Worm (Caenorhabditis elegans) whole organism, early embryonic: ENCODE measurements around the gene nap-1.

Experiments used
- B0310.2 ChIP-seq: sonication (generic microtip); optimal IDR thresholded peaks from 2 replicates; lab custom pipeline; 2016; ENCODE audit warnings: mild to moderate bottlenecking, missing genetic modification characterization, missing compliant biosample characterization
- ceh-13 ChIP-seq: fragments of 200-800 bp; sonication (Bioruptor generic); optimal IDR thresholded peaks from 2 replicates; lab custom pipeline; 2018; ENCODE audit warnings: mild to moderate bottlenecking, missing genetic modification characterization, missing compliant biosample characterization
- flt-1 ChIP-seq: fragments of 200-800 bp; sonication (Bioruptor generic); IDR thresholded peaks from 2 replicates; pipeline ENCODE4 v1.3.6; 2022; ENCODE audit warnings: missing genetic modification characterization, missing compliant biosample characterization
- hmg-4 ChIP-seq: fragments of 200-800 bp; sonication (Bioruptor generic); optimal IDR thresholded peaks from 2 replicates; lab custom pipeline; 2018; ENCODE audit warnings: mild to moderate bottlenecking, missing genetic modification characterization, missing compliant biosample characterization
- scrt-1 ChIP-seq: fragments of 200-800 bp; sonication (Bioruptor generic); IDR thresholded peaks from 2 replicates; pipeline ENCODE4 v1.3.6; 2022; ENCODE audit warnings: missing genetic modification characterization, missing compliant biosample characterization

DNA sequence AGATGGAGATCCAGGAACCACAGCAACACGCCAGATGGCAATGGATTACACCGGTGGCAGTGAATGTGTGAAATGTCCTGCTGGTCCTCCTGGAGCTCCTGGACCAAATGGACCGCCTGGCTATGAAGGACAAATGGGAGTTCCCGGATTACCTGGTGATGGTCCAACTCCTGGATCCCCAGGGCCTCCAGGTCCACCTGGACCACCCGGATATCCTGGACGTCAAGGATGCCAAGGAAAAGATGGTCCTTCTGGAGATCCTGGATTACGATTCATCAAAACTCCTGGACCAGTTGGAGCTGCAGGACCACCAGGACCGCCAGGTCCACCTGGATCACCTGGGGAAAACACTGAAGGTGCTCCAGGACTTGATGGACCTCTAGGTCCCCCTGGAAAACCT is 21.8 kb downstream of the nap-1 start:
- TF ChIP-seq scrt-1 (GFP tag; lab: Robert Waterston, UW) = no peak
- TF ChIP-seq flt-1 (GFP tag; lab: Robert Waterston, UW) = no peak
- TF ChIP-seq ceh-13 (GFP tag; lab: Kevin White, UChicago) = no peak
- TF ChIP-seq hmg-4 = no peak
- no peak for TF ChIP-seq B0310.2 (tag; lab: Kevin White, UChicago)
